Fruit fly (Drosophila melanogaster): ENCODE data around the gene tau.

tau gene

DNA sequence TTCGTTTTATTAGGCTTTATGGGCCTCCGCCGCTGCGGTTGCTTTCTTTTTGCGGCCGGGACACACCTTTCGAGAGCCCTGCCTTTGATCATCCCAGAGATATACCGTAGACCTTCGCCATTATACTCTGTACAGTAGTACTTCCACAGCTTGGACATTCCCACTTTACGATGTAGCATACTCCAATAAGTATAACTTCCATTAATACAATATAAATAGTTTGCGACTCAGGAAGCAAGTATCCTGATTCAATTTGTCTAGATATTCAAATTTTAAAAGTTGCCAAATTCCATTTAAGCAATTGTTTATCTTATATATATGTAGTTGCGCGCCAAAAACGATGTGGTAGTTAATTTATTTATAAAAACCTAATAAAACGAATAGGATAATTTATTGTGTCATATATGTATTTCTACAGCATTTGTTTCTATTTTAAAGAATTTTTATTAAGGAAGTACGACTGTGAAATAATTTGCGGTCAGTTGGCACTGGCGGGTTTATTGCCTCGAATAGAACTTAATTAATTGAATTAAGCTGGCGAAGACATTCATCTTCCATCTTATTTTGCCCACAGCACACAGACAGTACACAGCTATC lies 19.4 kb downstream of the tau start:
- TF ChIP-seq svp (GFP tag): peak; percentile 58
- TF ChIP-seq Eip78C (GFP tag): peak; percentile 85
- peak; percentile 9 for TF ChIP-seq topi (GFP tag; optimal IDR thresholded peaks at IDR 0.05)
- TF ChIP-seq cyc (GFP tag; optimal IDR thresholded peaks at IDR 0.05): no peak
- peak; percentile 6 for TF ChIP-seq Met (GFP tag; optimal IDR thresholded peaks at IDR 0.05)
- peak; percentile 11 for TF ChIP-seq pdm3 (GFP tag; optimal IDR thresholded peaks at IDR 0.05)
- TF ChIP-seq CG6163 (GFP tag; IDR thresholded peaks at IDR 0.05): no peak

- TF ChIP-seq CG11762 (GFP tag; optimal IDR thresholded peaks at IDR 0.05; ENCODE audit: insufficient read depth) (no peak), Sox14 (GFP tag; optimal IDR thresholded peaks at IDR 0.05) (no peak), CG6792 (GFP tag; optimal IDR thresholded peaks at IDR 0.05) (no peak), Sox102F (GFP tag; optimal IDR thresholded peaks at IDR 0.05) (no peak), Hr38 (GFP tag; optimal IDR thresholded peaks at IDR 0.05) (no peak)
These were observed 20.1 kb downstream of the tau start for dm6 chr3R:27636720-27637119.

DNA sequence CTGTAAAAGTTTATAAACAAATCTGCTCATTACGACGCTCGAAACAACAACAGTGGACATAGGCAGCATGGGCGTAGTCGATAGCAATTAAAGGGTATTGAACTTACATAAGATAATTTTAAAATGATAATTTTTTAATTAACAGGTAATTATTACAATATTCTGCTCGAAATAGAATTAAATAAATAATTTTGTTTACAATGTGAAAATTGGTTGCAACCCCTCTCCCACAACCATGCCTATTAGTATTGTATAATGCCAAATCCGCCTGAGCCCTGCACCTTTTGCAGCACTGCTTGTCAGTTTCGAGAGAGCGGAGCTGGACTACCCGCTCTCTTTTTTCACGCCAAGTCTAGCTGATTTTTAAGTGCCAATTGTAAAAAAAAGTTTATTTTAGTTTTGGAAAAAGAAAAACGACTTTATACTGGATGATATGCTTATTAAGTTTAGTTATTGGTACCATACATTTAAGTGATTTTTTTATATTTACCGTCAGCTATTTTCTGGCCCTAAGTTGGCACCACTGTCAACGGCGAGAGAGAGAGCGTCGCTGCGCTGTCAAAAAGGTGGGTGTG lies 20.7 kb downstream of the tau start, which contains the start of the genes CG5611 and Mtl:
Gene CG5611, minus strand, starts transcription at position 51 of the 575 bp plus-strand sequence.
Gene Mtl, plus strand, starts transcription at position 403 of the 575 bp plus-strand sequence.
- peak; percentile 99 for TF ChIP-seq Sox14 (GFP tag; optimal IDR thresholded peaks at IDR 0.05)
- TF ChIP-seq CG16779 (tag; optimal IDR thresholded peaks at IDR 0.05): peak; percentile 99
- peak; percentile 99 for TF ChIP-seq Sox15 (GFP tag; optimal IDR thresholded peaks at IDR 0.05)
- peak; percentile 99 for TF ChIP-seq lz (GFP tag; optimal IDR thresholded peaks at IDR 0.05)
- TF ChIP-seq esn (GFP tag; optimal IDR thresholded peaks at IDR 0.05): peak; percentile 100
- TF ChIP-seq CG15336 (GFP tag; IDR thresholded peaks at IDR 0.05): peak; percentile 100
- peak; percentile 99 for TF ChIP-seq pdm3 (GFP tag; optimal IDR thresholded peaks at IDR 0.05)
- TF ChIP-seq svp (GFP tag): peak; percentile 100
- peak; percentile 99 for TF ChIP-seq Sox102F (GFP tag; optimal IDR thresholded peaks at IDR 0.05)
- peak; percentile 99 for TF ChIP-seq dac (GFP tag; optimal IDR thresholded peaks at IDR 0.05)
- TF ChIP-seq Hr38 (GFP tag; optimal IDR thresholded peaks at IDR 0.05): peak; percentile 57
- peak; percentile 99 for TF ChIP-seq CG10669 (GFP tag; optimal IDR thresholded peaks at IDR 0.05)
- peak; percentile 100 for TF ChIP-seq CG34406 (GFP tag; optimal IDR thresholded peaks at IDR 0.05)
- TF ChIP-seq CG4318 (GFP tag; optimal IDR thresholded peaks at IDR 0.05): peak; percentile 99
- peak; percentile 100 for TF ChIP-seq OdsH (GFP tag; optimal IDR thresholded peaks at IDR 0.05)
- peak; percentile 100 for TF ChIP-seq CG3919 (GFP tag; optimal IDR thresholded peaks at IDR 0.05)
- peak; percentile 98 to 99 for TF ChIP-seq ss (GFP tag; optimal IDR thresholded peaks at IDR 0.05)
- TF ChIP-seq dsx (GFP tag; optimal IDR thresholded peaks at IDR 0.05; ENCODE audit: poor library complexity, severe bottlenecking): peak; percentile 99
- peak; percentile 99 for TF ChIP-seq CG11902 (GFP tag; optimal IDR thresholded peaks at IDR 0.05)
- peak; percentile 100 for TF ChIP-seq acj6 (GFP tag; optimal IDR thresholded peaks at IDR 0.05)
- TF ChIP-seq CG6854 (GFP tag; optimal IDR thresholded peaks at IDR 0.05): peak; percentile 98
- TF ChIP-seq CG8319 (GFP tag; optimal IDR thresholded peaks at IDR 0.05): peak; percentile 99
- peak; percentile 100 for TF ChIP-seq CG6163 (GFP tag; IDR thresholded peaks at IDR 0.05)
- TF ChIP-seq CG1621 (tag; optimal IDR thresholded peaks at IDR 0.05): peak; percentile 99
- peak; percentile 98 for TF ChIP-seq vri (GFP tag; optimal IDR thresholded peaks at IDR 0.05)
- TF ChIP-seq CG11294 (GFP tag; IDR thresholded peaks at IDR 0.05): peak; percentile 100
- TF ChIP-seq CG7368 (GFP tag; optimal IDR thresholded peaks at IDR 0.05): peak; percentile 99
- TF ChIP-seq cyc (GFP tag; optimal IDR thresholded peaks at IDR 0.05): peak; percentile 99
- TF ChIP-seq Lpt (GFP tag; optimal IDR thresholded peaks at IDR 0.05): peak; percentile 99
- TF ChIP-seq Eip75B (GFP tag; optimal IDR thresholded peaks at IDR 0.05): peak; percentile 99
- peak; percentile 100 for TF ChIP-seq CG32006 (GFP tag; optimal IDR thresholded peaks at IDR 0.05)
- peak; percentile 97 for TF ChIP-seq Blimp-1 (GFP tag; optimal IDR thresholded peaks at IDR 0.05)
- peak; percentile 100 for TF ChIP-seq CG3032 (tag; optimal IDR thresholded peaks at IDR 0.05)
- TF ChIP-seq CG8119 (GFP tag; IDR thresholded peaks at IDR 0.05): peak; percentile 100
- peak; percentile 99 for TF ChIP-seq Hr39 (GFP tag; optimal IDR thresholded peaks at IDR 0.05)
- TF ChIP-seq CG31627 (GFP tag; optimal IDR thresholded peaks at IDR 0.05): peak; percentile 99
- peak; percentile 100 for TF ChIP-seq Eip78C (GFP tag)
- peak; percentile 99 for TF ChIP-seq CG11762 (GFP tag; optimal IDR thresholded peaks at IDR 0.05; ENCODE audit: insufficient read depth)
- TF ChIP-seq CG6792 (GFP tag; optimal IDR thresholded peaks at IDR 0.05): peak; percentile 99
- peak; percentile 99 for TF ChIP-seq fd59A (GFP tag; optimal IDR thresholded peaks at IDR 0.05)
- TF ChIP-seq Smox (GFP tag; optimal IDR thresholded peaks at IDR 0.05): peak; percentile 99
- peak; percentile 99 for TF ChIP-seq net (GFP tag; optimal IDR thresholded peaks at IDR 0.05)
- peak; percentile 98 for TF ChIP-seq Eip93F (GFP tag; optimal IDR thresholded peaks at IDR 0.05)
